Worm (Caenorhabditis elegans) whole organism, L3 larva: ENCODE results near the gene skr-9.

Source experiments
- R02D3.7 ChIP-seq: fragments of 150-350 bp; optimal IDR thresholded peaks from 2 replicates; lab custom pipeline; 2014; ENCODE audit warnings: missing biosample characterization, missing genetic modification characterization
- ZK546.5 ChIP-seq: sonication (generic microtip); optimal IDR thresholded peaks from 2 replicates; lab custom pipeline; 2017; ENCODE audit warnings: missing biosample characterization, missing genetic modification characterization
- ceh-28 ChIP-seq: fragments of 150-350 bp; optimal IDR thresholded peaks from 2 replicates; lab custom pipeline; 2014; ENCODE audit warnings: missing biosample characterization, missing genetic modification reagents, missing genetic modification characterization
- daf-12 ChIP-seq: fragments of 150-350 bp; optimal IDR thresholded peaks from 2 replicates; lab custom pipeline; 2014; ENCODE audit warnings: missing biosample characterization, missing genetic modification reagents, missing genetic modification characterization
- egl-27 ChIP-seq: sonication (generic microtip); optimal IDR thresholded peaks from 4 replicates; lab custom pipeline; 2017; ENCODE audit warnings: missing biosample characterization, missing genetic modification reagents, missing genetic modification characterization
- egl-5 ChIP-seq: fragments of 150-350 bp; optimal IDR thresholded peaks from 2 replicates; lab custom pipeline; 2017; ENCODE audit warnings: missing biosample characterization, missing genetic modification reagents, missing genetic modification characterization, inconsistent platforms
- elt-1 ChIP-seq: fragments of 150-350 bp; optimal IDR thresholded peaks from 2 replicates; lab custom pipeline; 2014; ENCODE audit warnings: missing biosample characterization, missing genetic modification characterization
- fkh-10 ChIP-seq: sonication (generic microtip); optimal IDR thresholded peaks from 2 replicates; lab custom pipeline; 2017; ENCODE audit warnings: missing biosample characterization, missing genetic modification reagents, missing genetic modification characterization
- fos-1 ChIP-seq: fragments of 150-350 bp; optimal IDR thresholded peaks from 2 replicates; lab custom pipeline; 2014; ENCODE audit warnings: missing biosample characterization, missing genetic modification characterization
- hmg-11 ChIP-seq: sonication (generic microtip); optimal IDR thresholded peaks from 2 replicates; lab custom pipeline; 2016; ENCODE audit warnings: missing genetic modification characterization, missing compliant biosample characterization
- jun-1 ChIP-seq: fragments of 150-350 bp; optimal IDR thresholded peaks from 2 replicates; lab custom pipeline; 2014; ENCODE audit warnings: missing biosample characterization, missing genetic modification reagents, missing genetic modification characterization
- lin-39 ChIP-seq: fragments of 150-350 bp; optimal IDR thresholded peaks from 2 replicates; lab custom pipeline; 2018; ENCODE audit warnings: missing biosample characterization, missing genetic modification reagents, missing genetic modification characterization
- nfya-1 ChIP-seq: sonication (generic microtip); optimal IDR thresholded peaks from 2 replicates; lab custom pipeline; 2017; ENCODE audit warnings: missing genetic modification characterization, mild to moderate bottlenecking, missing compliant biosample characterization, antibody characterized with exemption, moderate library complexity; ENCODE audit not compliant: insufficient read depth
- nhr-12 ChIP-seq: fragments of 150-350 bp; optimal IDR thresholded peaks from 2 replicates; lab custom pipeline; 2014; ENCODE audit warnings: missing biosample characterization, missing genetic modification characterization
- nhr-23 ChIP-seq: fragments of 150-350 bp; optimal IDR thresholded peaks from 2 replicates; lab custom pipeline; 2014; ENCODE audit warnings: missing biosample characterization, missing genetic modification reagents, missing genetic modification characterization
- nhr-237 ChIP-seq: fragments of 150-350 bp; optimal IDR thresholded peaks from 2 replicates; lab custom pipeline; 2014; ENCODE audit warnings: missing biosample characterization, missing genetic modification characterization
- nhr-25 ChIP-seq: sonication (generic microtip); optimal IDR thresholded peaks from 2 replicates; lab custom pipeline; 2017; ENCODE audit warnings: missing biosample characterization, missing genetic modification characterization
- nhr-77 ChIP-seq: fragments of 150-350 bp; optimal IDR thresholded peaks from 2 replicates; lab custom pipeline; 2014; ENCODE audit warnings: missing biosample characterization, missing genetic modification characterization
- pqm-1 ChIP-seq: fragments of 150-350 bp; optimal IDR thresholded peaks from 2 replicates; lab custom pipeline; 2017; ENCODE audit warnings: missing biosample characterization, missing genetic modification characterization, inconsistent platforms
- tbx-2 ChIP-seq: sonication (generic microtip); optimal IDR thresholded peaks from 2 replicates; lab custom pipeline; 2016; ENCODE audit warnings: mild to moderate bottlenecking, missing genetic modification characterization, missing compliant biosample characterization
- unc-62 ChIP-seq: fragments of 150-350 bp; sonication (generic microtip); optimal IDR thresholded peaks from 4 replicates; lab custom pipeline; 2014; ENCODE audit warnings: missing biosample characterization, missing genetic modification reagents, missing genetic modification characterization
- zag-1 ChIP-seq: fragments of 150-350 bp; optimal IDR thresholded peaks from 2 replicates; lab custom pipeline; 2014; ENCODE audit warnings: missing biosample characterization, missing genetic modification characterization

skr-9 gene

ce11 chrIV:17209309-17209708 is 45.9 kb downstream of the skr-9 start:
- no peak for TF ChIP-seq nhr-25 (tag; lab: Kevin White, UChicago)
- TF ChIP-seq egl-27 (tag; lab: Kevin White, UChicago) = no peak
- no peak for TF ChIP-seq nfya-1
- no peak for TF ChIP-seq lin-39 (tag; lab: Kevin White, UChicago)
- no peak for TF ChIP-seq nhr-23 (tag; lab: Kevin White, UChicago)
- no peak for TF ChIP-seq jun-1 (tag; lab: Kevin White, UChicago)
- TF ChIP-seq nhr-77 (tag; lab: Kevin White, UChicago) = no peak
- TF ChIP-seq egl-5 = no peak
- TF ChIP-seq daf-12 (tag; lab: Kevin White, UChicago) = no peak
- no peak for TF ChIP-seq R02D3.7
- TF ChIP-seq nhr-12 (tag; lab: Kevin White, UChicago) = no peak
- TF ChIP-seq ceh-28 = no peak
- no peak for TF ChIP-seq zag-1
- no peak for TF ChIP-seq fos-1
- TF ChIP-seq elt-1 (tag; lab: Kevin White, UChicago) = no peak
- TF ChIP-seq pqm-1 (tag; lab: Kevin White, UChicago) = no peak
- TF ChIP-seq unc-62 (GFP tag; lab: Kevin White, UChicago) = no peak
- TF ChIP-seq fkh-10 (GFP tag; lab: Kevin White, UChicago) = no peak
- no peak for TF ChIP-seq nhr-237 (tag; lab: Kevin White, UChicago)

- TF ChIP-seq tbx-2 (tag; lab: Kevin White, UChicago) (no peak), ZK546.5 (no peak), hmg-11 (tag; lab: Kevin White, UChicago) (peak; percentile 39)
These were observed 47.4 kb downstream of the skr-9 start for ce11 chrIV:17210754-17211153.
